Worm (Caenorhabditis elegans) whole organism, L4 larva: ENCODE measurements around the gene Y75B8A.33.

Experiments
- D1046.2 ChIP-seq: fragments of 200-800 bp; sonication (Bioruptor generic); IDR thresholded peaks from 2 replicates; pipeline ENCODE4 v1.3.6; 2022; ENCODE audit warnings: missing genetic modification characterization, missing compliant biosample characterization
- F10B5.3 ChIP-seq: sonication (generic microtip); optimal IDR thresholded peaks from 2 replicates; lab custom pipeline; 2016; ENCODE audit warnings: mild to moderate bottlenecking, missing genetic modification characterization, missing compliant biosample characterization
- F26F4.8 ChIP-seq: fragments of 200-800 bp; sonication (Bioruptor generic); conservative IDR thresholded peaks from 2 replicates; pipeline ENCODE4 v1.3.6; 2022; ENCODE audit warnings: missing genetic modification characterization, missing compliant biosample characterization
- F37D6.2 ChIP-seq: sonication (generic microtip); optimal IDR thresholded peaks from 2 replicates; lab custom pipeline; 2016; ENCODE audit warnings: mild to moderate bottlenecking, missing genetic modification characterization, missing compliant biosample characterization
- F44E2.7 ChIP-seq: fragments of 200-800 bp; sonication (Bioruptor generic); IDR thresholded peaks from 2 replicates; pipeline ENCODE4 v2.1.2; 2022; ENCODE audit warnings: missing genetic modification characterization, missing compliant biosample characterization
- R02D3.7 ChIP-seq: fragments of 150-350 bp; sonication (generic microtip); optimal IDR thresholded peaks from 3 replicates; lab custom pipeline; 2014; ENCODE audit warnings: missing biosample characterization, missing genetic modification characterization
- T26A8.4 ChIP-seq: fragments of 200-800 bp; sonication (Bioruptor generic); IDR thresholded peaks from 2 replicates; pipeline ENCODE4 v1.3.6; 2022; ENCODE audit warnings: missing genetic modification characterization, missing compliant biosample characterization
- ZK546.5 ChIP-seq, 2 experiments: sonication (generic microtip); optimal IDR thresholded peaks; 2 replicates each; lab custom pipeline; 2017; ENCODE audit warnings: missing biosample characterization in 2 of 2, missing genetic modification characterization in 2 of 2
- aly-2 ChIP-seq: sonication (generic microtip); optimal IDR thresholded peaks from 2 replicates; lab custom pipeline; 2018; ENCODE audit warnings: missing biosample characterization, missing genetic modification characterization
- ama-1 ChIP-seq: fragments of 150-350 bp; optimal IDR thresholded peaks from 2 replicates; lab custom pipeline; 2014; ENCODE audit warnings: inconsistent platforms, mixed read lengths
- arid-1 ChIP-seq: fragments of 200-800 bp; sonication (Bioruptor generic); conservative IDR thresholded peaks from 2 replicates; pipeline ENCODE4 v1.3.6; 2022; ENCODE audit warnings: missing genetic modification reagents, missing genetic modification characterization, missing compliant biosample characterization
- attf-4 ChIP-seq: sonication (generic microtip); optimal IDR thresholded peaks from 3 replicates; lab custom pipeline; 2017; ENCODE audit warnings: missing biosample characterization, missing genetic modification characterization
- ceh-20 ChIP-seq: fragments of 200-800 bp; sonication (Bioruptor generic); IDR thresholded peaks from 2 replicates; pipeline ENCODE4 v1.3.6; 2022; ENCODE audit warnings: missing genetic modification reagents, missing genetic modification characterization, missing compliant biosample characterization
- ceh-62 ChIP-seq: sonication (generic microtip); optimal IDR thresholded peaks from 2 replicates; lab custom pipeline; 2017; ENCODE audit warnings: missing biosample characterization, missing genetic modification characterization
- ceh-82 ChIP-seq: sonication (generic microtip); optimal IDR thresholded peaks from 2 replicates; lab custom pipeline; 2017; ENCODE audit warnings: missing biosample characterization, missing genetic modification characterization
- daf-12 ChIP-seq: fragments of 150-350 bp; optimal IDR thresholded peaks from 2 replicates; lab custom pipeline; 2014; ENCODE audit warnings: missing biosample characterization, missing genetic modification reagents, missing genetic modification characterization
- dmd-6 ChIP-seq: fragments of 200-800 bp; sonication (Bioruptor generic); IDR thresholded peaks from 2 replicates; pipeline ENCODE4 v1.3.6; 2022; ENCODE audit warnings: missing genetic modification reagents, missing genetic modification characterization, missing compliant biosample characterization
- dmd-8 ChIP-seq: fragments of 200-800 bp; sonication (Bioruptor generic); IDR thresholded peaks from 2 replicates; pipeline ENCODE4 v1.3.6; 2022; ENCODE audit warnings: missing genetic modification characterization, missing compliant biosample characterization
- dmd-9 ChIP-seq: fragments of 200-800 bp; sonication (Bioruptor generic); IDR thresholded peaks from 2 replicates; pipeline ENCODE4 v1.3.6; 2022; ENCODE audit warnings: missing genetic modification reagents, missing genetic modification characterization, missing compliant biosample characterization
- duxl-1 ChIP-seq: sonication (generic microtip); optimal IDR thresholded peaks from 2 replicates; lab custom pipeline; 2016; ENCODE audit warnings: mild to moderate bottlenecking, missing genetic modification characterization, moderate library complexity, missing compliant biosample characterization; ENCODE audit not compliant: poor library complexity
- fkh-10 ChIP-seq: fragments of 150-350 bp; optimal IDR thresholded peaks from 2 replicates; lab custom pipeline; 2014; ENCODE audit warnings: missing biosample characterization, missing genetic modification reagents, missing genetic modification characterization
- fos-1 ChIP-seq: fragments of 150-350 bp; optimal IDR thresholded peaks from 2 replicates; lab custom pipeline; 2014; ENCODE audit warnings: missing biosample characterization, missing genetic modification characterization
- gei-8 ChIP-seq: fragments of 200-800 bp; sonication (Bioruptor generic); optimal IDR thresholded peaks from 2 replicates; lab custom pipeline; 2018; ENCODE audit warnings: mild to moderate bottlenecking, missing genetic modification characterization, missing compliant biosample characterization
- hmg-1.1 ChIP-seq: fragments of 200-800 bp; sonication (Bioruptor generic); IDR thresholded peaks from 2 replicates; pipeline ENCODE4 v1.3.6; 2022; ENCODE audit warnings: missing genetic modification reagents, missing genetic modification characterization, missing compliant biosample characterization
- lin-1 ChIP-seq: fragments of 200-800 bp; sonication (Bioruptor generic); IDR thresholded peaks from 2 replicates; pipeline ENCODE4 v1.3.6; 2022; ENCODE audit warnings: missing genetic modification reagents, missing genetic modification characterization, missing compliant biosample characterization
- lin-15B ChIP-seq: fragments of 150-350 bp; sonication (generic microtip); optimal IDR thresholded peaks from 3 replicates; lab custom pipeline; 2014; ENCODE audit warnings: missing biosample characterization, missing genetic modification characterization
- lin-38 ChIP-seq: fragments of 200-800 bp; sonication (Bioruptor generic); IDR thresholded peaks from 2 replicates; pipeline ENCODE4 v1.3.6; 2022; ENCODE audit warnings: missing genetic modification reagents, missing genetic modification characterization, missing compliant biosample characterization
- lir-3 ChIP-seq: sonication (generic microtip); optimal IDR thresholded peaks from 2 replicates; lab custom pipeline; 2016; ENCODE audit warnings: mild to moderate bottlenecking, missing genetic modification characterization, missing compliant biosample characterization
- lsy-2 ChIP-seq, 2 experiments: fragments of 150-350 bp in 1 of 2; sonication (generic microtip) in 1 of 2; optimal IDR thresholded peaks; 2 replicates each; lab custom pipeline; 2014 to 2017; ENCODE audit warnings: missing biosample characterization in 2 of 2, missing genetic modification characterization in 2 of 2
- madf-5 ChIP-seq, 2 experiments: fragments of 200-800 bp; sonication (Bioruptor generic); IDR thresholded peaks; 2 replicates each; pipeline ENCODE4 v1.3.6; 2022; ENCODE audit warnings: missing compliant biosample characterization in 2 of 2, missing genetic modification characterization in 2 of 2
- mep-1 ChIP-seq: fragments of 150-350 bp; sonication (generic microtip); optimal IDR thresholded peaks from 3 replicates; lab custom pipeline; 2014; ENCODE audit warnings: missing biosample characterization, missing genetic modification characterization
- mxl-3 ChIP-seq: fragments of 200-800 bp; sonication (Bioruptor generic); optimal IDR thresholded peaks from 2 replicates; lab custom pipeline; 2018; ENCODE audit warnings: mild to moderate bottlenecking, missing genetic modification characterization, missing compliant biosample characterization
- nhr-10 ChIP-seq: fragments of 150-350 bp; optimal IDR thresholded peaks from 2 replicates; lab custom pipeline; 2014; ENCODE audit warnings: missing biosample characterization, missing genetic modification characterization
- nhr-111 ChIP-seq: fragments of 200-800 bp; sonication (Bioruptor generic); optimal IDR thresholded peaks from 2 replicates; lab custom pipeline; 2018; ENCODE audit warnings: mild to moderate bottlenecking, missing genetic modification characterization, missing compliant biosample characterization
- nhr-28 ChIP-seq: fragments of 150-350 bp; optimal IDR thresholded peaks from 2 replicates; lab custom pipeline; 2014; ENCODE audit warnings: missing biosample characterization, missing genetic modification characterization
- nhr-41 ChIP-seq: fragments of 200-800 bp; sonication (Bioruptor generic); IDR thresholded peaks from 2 replicates; pipeline ENCODE4 v1.3.6; 2022; ENCODE audit warnings: missing genetic modification reagents, missing genetic modification characterization, missing compliant biosample characterization
- nhr-48 ChIP-seq: sonication (generic microtip); optimal IDR thresholded peaks from 2 replicates; lab custom pipeline; 2016; ENCODE audit warnings: mild to moderate bottlenecking, missing genetic modification characterization, missing compliant biosample characterization
- nhr-6 ChIP-seq: fragments of 150-350 bp; optimal IDR thresholded peaks from 2 replicates; lab custom pipeline; 2014; ENCODE audit warnings: missing biosample characterization, missing genetic modification characterization
- nhr-76 ChIP-seq: fragments of 150-350 bp; optimal IDR thresholded peaks from 2 replicates; lab custom pipeline; 2014; ENCODE audit warnings: missing biosample characterization, missing genetic modification characterization
- pha-4 ChIP-seq, 2 experiments: fragments of 150-350 bp in 1 of 2; fragments of 200-800 bp in 1 of 2; sonication (Bioruptor generic) in 1 of 2; IDR thresholded peaks in 1 of 2; optimal IDR thresholded peaks in 1 of 2; 2 replicates each; pipeline versions ENCODE4 v1.3.6 to Lab custom; 2014 to 2022; ENCODE audit warnings: missing genetic modification characterization in 2 of 2, missing genetic modification reagents in 2 of 2, missing biosample characterization in 1 of 2, missing compliant biosample characterization in 1 of 2
- rbr-2 ChIP-seq: sonication (generic microtip); optimal IDR thresholded peaks from 2 replicates; lab custom pipeline; 2016; ENCODE audit warnings: missing genotype, missing genetic modification characterization, missing compliant biosample characterization
- saeg-2 ChIP-seq: fragments of 200-800 bp; sonication (Bioruptor generic); IDR thresholded peaks from 2 replicates; pipeline ENCODE4 v1.3.6; 2022; ENCODE audit warnings: missing genetic modification reagents, missing genetic modification characterization, missing compliant biosample characterization
- set-16 ChIP-seq: fragments of 200-800 bp; sonication (Bioruptor generic); IDR thresholded peaks from 2 replicates; pipeline ENCODE4 v1.3.6; 2022; ENCODE audit warnings: missing genetic modification reagents, missing genetic modification characterization, missing compliant biosample characterization
- skn-1 ChIP-seq: fragments of 150-350 bp; optimal IDR thresholded peaks from 2 replicates; lab custom pipeline; 2014; ENCODE audit warnings: missing biosample characterization, missing genetic modification characterization
- snpc-4 ChIP-seq: fragments of 150-350 bp; optimal IDR thresholded peaks from 2 replicates; lab custom pipeline; 2014; ENCODE audit warnings: missing biosample characterization, missing genetic modification characterization
- spr-3 ChIP-seq: fragments of 200-800 bp; sonication (Bioruptor generic); optimal IDR thresholded peaks from 2 replicates; lab custom pipeline; 2018; ENCODE audit warnings: mild to moderate bottlenecking, missing genetic modification characterization, missing compliant biosample characterization
- tag-97 ChIP-seq: fragments of 200-800 bp; sonication (Bioruptor generic); IDR thresholded peaks from 2 replicates; pipeline ENCODE4 v1.3.6; 2022; ENCODE audit warnings: missing genetic modification characterization, missing compliant biosample characterization
- unc-39 ChIP-seq: sonication (generic microtip); optimal IDR thresholded peaks from 2 replicates; lab custom pipeline; 2017; ENCODE audit warnings: missing biosample characterization, missing genetic modification characterization
- unc-62 ChIP-seq, 3 experiments: fragments of 150-350 bp in 1 of 3; sonication (generic microtip); optimal IDR thresholded peaks in 2 of 3; peaks in 1 of 3; 1 replicate in 1 of 3; 2 replicates in 2 of 3; lab custom pipeline; 2014 to 2017; ENCODE audit warnings: missing biosample characterization in 3 of 3, missing genetic modification characterization in 3 of 3, missing genetic modification reagents in 3 of 3, missing genotype in 1 of 3
- vab-7 ChIP-seq: fragments of 200-800 bp; sonication (Bioruptor generic); IDR thresholded peaks from 2 replicates; pipeline ENCODE4 v1.3.6; 2022; ENCODE audit warnings: missing genetic modification reagents, missing genetic modification characterization, missing compliant biosample characterization
- zfp-2 ChIP-seq: sonication (generic microtip); optimal IDR thresholded peaks from 2 replicates; lab custom pipeline; 2016; ENCODE audit warnings: mild to moderate bottlenecking, missing genetic modification characterization, missing compliant biosample characterization
- zfp-3 ChIP-seq: fragments of 200-800 bp; sonication (Bioruptor generic); conservative IDR thresholded peaks from 2 replicates; pipeline ENCODE4 v1.3.6; 2022; ENCODE audit warnings: missing genetic modification reagents, missing genetic modification characterization, missing compliant biosample characterization
- zip-11 ChIP-seq: fragments of 200-800 bp; sonication (Bioruptor generic); IDR thresholded peaks from 2 replicates; pipeline ENCODE4 v1.3.6; 2022; ENCODE audit warnings: missing genetic modification characterization, missing compliant biosample characterization

Y75B8A.33 gene

ce11 chrIII:12325284-12325683, 41.9 kb downstream of the Y75B8A.33 start (continued):
- TF ChIP-seq nhr-48 (tag; lab: Kevin White, UChicago) (peak; percentile 42), hmg-1.1 (no peak), saeg-2 (GFP tag; lab: Robert Waterston, UW) (no peak), daf-12 (no peak), arid-1 (GFP tag; lab: Robert Waterston, UW) (no peak), mxl-3 (GFP tag; lab: Kevin White, UChicago) (peak; percentile 40), ZK546.5 (tag; optimal IDR thresholded peaks at IDR 0.05; lab: Kevin White, UChicago) (no peak), ceh-20 (no peak), T26A8.4 (no peak), nhr-41 (GFP tag; lab: Robert Waterston, UW) (no peak), unc-39 (tag; lab: Kevin White, UChicago) (no peak), nhr-76 (no peak), zip-11 (GFP tag; lab: Robert Waterston, UW) (no peak), F37D6.2 (tag; lab: Kevin White, UChicago) (no peak), mep-1 (tag; lab: Kevin White, UChicago) (peak; percentile 63), dmd-9 (GFP tag; lab: Robert Waterston, UW) (no peak), rbr-2 (tag; lab: Kevin White, UChicago) (no peak), madf-5 (GFP tag; IDR thresholded peaks at IDR 0.05; lab: Robert Waterston, UW) (no peak), nhr-28 (tag; lab: Kevin White, UChicago) (peak; percentile 78), F26F4.8 (GFP tag; lab: Robert Waterston, UW) (no peak), lin-38 (GFP tag; lab: Robert Waterston, UW) (no peak), zfp-3 (GFP tag; lab: Robert Waterston, UW) (no peak), ceh-62 (no peak), set-16 (GFP tag; lab: Robert Waterston, UW) (no peak), nhr-10 (tag; lab: Kevin White, UChicago) (no peak), lin-1 (GFP tag; lab: Robert Waterston, UW) (peak; percentile 81), attf-4 (tag; lab: Kevin White, UChicago) (no peak), F10B5.3 (tag; lab: Kevin White, UChicago) (no peak), nhr-111 (GFP tag; lab: Kevin White, UChicago) (no peak), spr-3 (no peak), lsy-2 (tag; optimal IDR thresholded peaks at IDR 0.05; lab: Kevin White, UChicago) (no peak), unc-62 (GFP tag; optimal IDR thresholded peaks at IDR 0.05 in 1 of 2; lab: Kevin White, UChicago) (no peak), unc-62 (tag; optimal IDR thresholded peaks at IDR 0.05; lab: Kevin White, UChicago) (no peak), vab-7 (GFP tag; lab: Robert Waterston, UW) (no peak), nhr-6 (tag; lab: Kevin White, UChicago) (peak; percentile 58), dmd-6 (GFP tag; lab: Robert Waterston, UW) (peak; percentile 85), duxl-1 (no peak), aly-2 (tag; lab: Kevin White, UChicago) (no peak), lir-3 (tag; lab: Kevin White, UChicago) (no peak), D1046.2 (GFP tag; lab: Robert Waterston, UW) (no peak), ceh-82 (no peak), pha-4 (GFP tag; IDR thresholded peaks at IDR 0.05; lab: Robert Waterston, UW) (0 out of 2 replicates have a peak, but pooled peaks have one; percentile 23), pha-4 (tag; optimal IDR thresholded peaks at IDR 0.05; lab: Kevin White, UChicago) (no peak), F44E2.7 (no peak), skn-1 (tag; lab: Kevin White, UChicago) (no peak), zfp-2 (tag; lab: Kevin White, UChicago) (no peak), fkh-10 (GFP tag; lab: Kevin White, UChicago) (no peak), tag-97 (GFP tag; lab: Robert Waterston, UW) (no peak), gei-8 (GFP tag; lab: Kevin White, UChicago) (peak; percentile 25), dmd-8 (GFP tag; lab: Robert Waterston, UW) (no peak), snpc-4 (no peak), R02D3.7 (tag; lab: Kevin White, UChicago) (no peak), ama-1 (lab: Kevin White, UChicago) (no peak), lin-15B (no peak), fos-1 (tag; lab: Kevin White, UChicago) (no peak)
